Fruit fly (Drosophila melanogaster) whole organism, pupa: ENCODE data around the gene Or67a.

ENCODE experiments used
- CG12605 ChIP-seq: fragments of 200-800 bp; sonication (Bioruptor generic); IDR thresholded peaks from 2 replicates; pipeline ENCODE4 v1.3.6; 2022; ENCODE audit warnings: missing biosample characterization, missing genetic modification characterization
- CG13204 ChIP-seq: fragments of 200-800 bp; sonication (Bioruptor generic); optimal IDR thresholded peaks from 2 replicates; lab custom pipeline; 2018; ENCODE audit warnings: missing biosample characterization, mild to moderate bottlenecking, missing genetic modification characterization, moderate library complexity
- CG14655 ChIP-seq: fragments of 200-800 bp; sonication (Bioruptor generic); optimal IDR thresholded peaks from 3 replicates; lab custom pipeline; 2017; ENCODE audit warnings: mild to moderate bottlenecking, missing biosample characterization, missing genetic modification reagents, missing genetic modification characterization
- CG15710 ChIP-seq: fragments of 200-800 bp; sonication (Bioruptor generic); optimal IDR thresholded peaks from 2 replicates; lab custom pipeline; 2018; ENCODE audit warnings: missing biosample characterization, mild to moderate bottlenecking, missing genetic modification characterization, moderate library complexity
- CG32121 ChIP-seq: fragments of 200-800 bp; sonication (Bioruptor generic); IDR thresholded peaks from 2 replicates; pipeline ENCODE4 v1.3.6; 2022; ENCODE audit warnings: missing biosample characterization, missing genetic modification characterization
- CG4496 ChIP-seq: fragments of 200-800 bp; sonication (Bioruptor generic); IDR thresholded peaks from 3 replicates; pipeline ENCODE4 v1.3.6; 2022; ENCODE audit warnings: missing biosample characterization, missing genetic modification characterization
- CG8159 ChIP-seq: fragments of 200-800 bp; sonication (Bioruptor generic); optimal IDR thresholded peaks from 3 replicates; lab custom pipeline; 2018; ENCODE audit warnings: missing biosample characterization, mild to moderate bottlenecking, missing genetic modification characterization, moderate library complexity
- CG8301 ChIP-seq: fragments of 200-800 bp; sonication (Bioruptor generic); optimal IDR thresholded peaks from 2 replicates; lab custom pipeline; 2018; ENCODE audit warnings: missing biosample characterization, mild to moderate bottlenecking, missing genetic modification characterization
- CG9948 ChIP-seq: fragments of 200-800 bp; sonication (Bioruptor generic); optimal IDR thresholded peaks from 2 replicates; lab custom pipeline; 2018; ENCODE audit warnings: missing biosample characterization, mild to moderate bottlenecking, missing genetic modification characterization, moderate library complexity
- EcR ChIP-seq: fragments of 200-800 bp; sonication (Bioruptor generic); optimal IDR thresholded peaks from 3 replicates; lab custom pipeline; 2019; ENCODE audit warnings: missing biosample characterization, missing genetic modification characterization, mild to moderate bottlenecking, moderate library complexity, missing genetic modification reagents
- Pif1A ChIP-seq: fragments of 200-800 bp; sonication (Bioruptor generic); optimal IDR thresholded peaks from 3 replicates; lab custom pipeline; 2016; ENCODE audit warnings: missing biosample characterization, missing genetic modification characterization
- fd96Ca ChIP-seq: fragments of 200-800 bp; sonication (Bioruptor generic); IDR thresholded peaks from 3 replicates; pipeline ENCODE4 v1.3.6; 2022; ENCODE audit warnings: missing biosample characterization, missing genetic modification characterization
- gl ChIP-seq: fragments of 200-800 bp; sonication (Bioruptor generic); optimal IDR thresholded peaks from 2 replicates; lab custom pipeline; 2018; ENCODE audit warnings: missing biosample characterization, mild to moderate bottlenecking, missing genetic modification characterization
- rn ChIP-seq: fragments of 200-800 bp; sonication (Bioruptor generic); IDR thresholded peaks from 2 replicates; pipeline ENCODE4 v1.3.6; 2022; ENCODE audit warnings: missing biosample characterization, missing genetic modification characterization

DNA sequence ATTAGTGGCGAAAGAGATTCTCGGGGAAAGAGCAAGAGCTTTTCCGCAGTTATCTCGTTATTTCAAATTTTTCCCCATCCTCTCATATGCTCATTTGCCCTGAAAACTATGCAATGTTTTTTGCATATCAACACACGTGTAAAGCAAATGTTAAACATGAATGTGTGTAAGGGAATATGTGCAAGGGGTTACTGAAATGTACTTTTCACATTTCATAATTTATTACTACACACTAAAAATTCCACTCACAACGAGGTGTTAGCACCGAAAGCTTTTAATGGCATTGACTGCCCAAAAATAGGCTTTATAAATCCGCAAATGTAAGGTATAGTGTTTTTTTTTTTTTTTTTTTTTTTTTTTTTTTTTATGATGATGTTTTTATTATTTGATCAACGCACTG lies 42.8 kb downstream of the Or67a start:
- TF ChIP-seq CG14655 (no peak), fd96Ca (GFP tag; lab: Robert Waterston, UW) (no peak), CG12605 (GFP tag; lab: Robert Waterston, UW) (no peak), CG15710 (no peak), CG8159 (tag; lab: Kevin White, UChicago) (no peak), rn (GFP tag; lab: Robert Waterston, UW) (no peak), CG13204 (no peak), EcR (GFP tag; lab: Kevin White, UChicago) (no peak), CG8301 (tag; lab: Kevin White, UChicago) (no peak), CG4496 (GFP tag; lab: Robert Waterston, UW) (no peak), Pif1A (GFP tag; lab: Kevin White, UChicago) (no peak), gl (tag; lab: Kevin White, UChicago) (no peak), CG32121 (no peak), CG9948 (tag; lab: Kevin White, UChicago) (no peak)
